Worm (Caenorhabditis elegans): ENCODE measurements around the gene csa-1.

- TF ChIP-seq cog-1 (tag; optimal IDR thresholded peaks at IDR 0.05) = no peak
- no peak for TF ChIP-seq klf-2 (GFP tag; conservative IDR thresholded peaks at IDR 0.05)
- no peak for TF ChIP-seq flt-1 (GFP tag; IDR thresholded peaks at IDR 0.05)
- no peak for TF ChIP-seq T22C8.4 (GFP tag; IDR thresholded peaks at IDR 0.05)
- TF ChIP-seq med-1 (GFP tag; optimal IDR thresholded peaks at IDR 0.05; ENCODE audit: insufficient read depth) = no peak
Observed at ce11 chrII:9314733-9315132, 4.8 kb downstream of the csa-1 start.

Measured in whole organism, midembryonic.